Fruit fly (Drosophila melanogaster) whole organism, prepupa: ENCODE data around the gene CG9175.

Source experiments
- CG10669 ChIP-seq: fragments of 200-800 bp; sonication (Bioruptor generic); optimal IDR thresholded peaks from 3 replicates; lab custom pipeline; 2018; ENCODE audit warnings: missing biosample characterization, mild to moderate bottlenecking, missing genetic modification characterization, moderate library complexity
- CG11902 ChIP-seq: fragments of 200-800 bp; sonication (Bioruptor generic); optimal IDR thresholded peaks from 3 replicates; lab custom pipeline; 2016; ENCODE audit warnings: missing biosample characterization, missing genetic modification characterization
- CG1621 ChIP-seq: fragments of 200-800 bp; sonication (Bioruptor generic); optimal IDR thresholded peaks from 3 replicates; lab custom pipeline; 2018; ENCODE audit warnings: missing biosample characterization, mild to moderate bottlenecking, missing genetic modification characterization
- CG4318 ChIP-seq: fragments of 200-800 bp; sonication (Bioruptor generic); optimal IDR thresholded peaks from 3 replicates; lab custom pipeline; 2017; ENCODE audit warnings: missing biosample characterization, mild to moderate bottlenecking, missing genetic modification characterization
- CG6276 ChIP-seq: fragments of 200-800 bp; sonication (Bioruptor generic); optimal IDR thresholded peaks from 2 replicates; lab custom pipeline; 2017; ENCODE audit warnings: missing biosample characterization, mild to moderate bottlenecking, missing genetic modification characterization
- CG9139 ChIP-seq: fragments of 200-800 bp; sonication (Bioruptor generic); optimal IDR thresholded peaks from 3 replicates; lab custom pipeline; 2017; ENCODE audit warnings: missing biosample characterization, mild to moderate bottlenecking, missing genetic modification characterization
- Ets21C ChIP-seq: fragments of 200-800 bp; sonication (Bioruptor generic); optimal IDR thresholded peaks from 3 replicates; lab custom pipeline; 2016; ENCODE audit warnings: missing biosample characterization, missing genetic modification characterization
- Gug ChIP-seq: fragments of 200-800 bp; sonication (Bioruptor generic); IDR thresholded peaks from 2 replicates; pipeline ENCODE4 v1.3.6; 2022; ENCODE audit warnings: missing biosample characterization, missing genetic modification characterization
- Hr39 ChIP-seq: fragments of 200-800 bp; sonication (Bioruptor generic); optimal IDR thresholded peaks from 2 replicates; lab custom pipeline; 2016; ENCODE audit warnings: missing biosample characterization, missing genetic modification characterization
- achi ChIP-seq: fragments of 200-800 bp; sonication (Bioruptor generic); optimal IDR thresholded peaks from 3 replicates; lab custom pipeline; 2016; ENCODE audit warnings: missing biosample characterization, missing genetic modification characterization
- eg ChIP-seq: fragments of 200-800 bp; sonication (Bioruptor generic); IDR thresholded peaks from 3 replicates; pipeline ENCODE4 v1.3.6; 2022; ENCODE audit warnings: missing biosample characterization, missing genetic modification characterization
- esn ChIP-seq: fragments of 200-800 bp; sonication (Bioruptor generic); optimal IDR thresholded peaks from 2 replicates; lab custom pipeline; 2016; ENCODE audit warnings: missing biosample characterization, mild to moderate bottlenecking, missing genetic modification characterization, moderate library complexity
- salr ChIP-seq, 2 experiments: fragments of 200-800 bp; sonication (Bioruptor generic); optimal IDR thresholded peaks; 3 replicates each; lab custom pipeline; 2016 to 2018; ENCODE audit warnings: missing biosample characterization in 2 of 2, missing genetic modification characterization in 2 of 2, mild to moderate bottlenecking in 1 of 2
- vri ChIP-seq: fragments of 200-800 bp; sonication (Bioruptor generic); optimal IDR thresholded peaks from 3 replicates; lab custom pipeline; 2016; ENCODE audit warnings: missing biosample characterization, mild to moderate bottlenecking, missing genetic modification characterization

DNA sequence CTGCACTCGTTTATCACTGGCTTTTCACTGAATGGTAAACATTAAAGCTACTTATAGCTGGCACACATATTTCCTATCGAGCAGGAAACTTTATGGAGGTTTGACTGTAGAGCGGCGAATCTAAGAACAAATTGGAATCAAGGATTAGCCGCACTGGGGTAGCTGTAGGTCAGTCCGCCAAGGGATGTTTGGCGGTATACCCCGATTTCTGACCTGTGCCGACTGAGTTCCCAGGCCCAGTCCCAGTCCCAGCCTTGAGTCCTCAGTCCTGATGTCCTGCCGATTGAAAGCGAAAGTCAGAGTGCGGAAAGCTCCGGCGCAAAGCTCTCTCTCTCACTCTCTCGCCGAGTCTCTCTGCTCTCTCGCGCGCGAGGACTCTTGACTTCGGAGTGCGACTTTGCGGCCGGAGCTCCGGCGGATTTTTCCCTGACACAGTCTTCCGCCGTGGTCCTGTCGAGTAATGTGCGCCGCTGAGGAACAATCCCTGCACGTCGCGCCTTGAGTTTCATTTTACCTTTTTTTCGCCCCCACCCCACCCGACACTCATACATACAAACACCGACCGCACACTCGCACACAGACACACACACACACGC, 44.8 kb downstream of the CG9175 start, which contains the start of gene CG13995:
- no peak for TF ChIP-seq salr (GFP tag; optimal IDR thresholded peaks at IDR 0.05; lab: Kevin White, UChicago)
- no peak for TF ChIP-seq CG10669
- no peak for TF ChIP-seq CG4318 (GFP tag; lab: Kevin White, UChicago)
- no peak for TF ChIP-seq achi (GFP tag; lab: Kevin White, UChicago)
- TF ChIP-seq Gug, result no peak
- TF ChIP-seq CG1621 (tag; lab: Kevin White, UChicago), result peak; percentile 53
- no peak for TF ChIP-seq vri
- TF ChIP-seq CG11902 (GFP tag; lab: Kevin White, UChicago), result no peak
- no peak for TF ChIP-seq eg (GFP tag; lab: Robert Waterston, UW)
- TF ChIP-seq esn, result no peak
- TF ChIP-seq Ets21C (GFP tag; lab: Kevin White, UChicago), result no peak
- no peak for TF ChIP-seq CG6276 (GFP tag; lab: Kevin White, UChicago)
- TF ChIP-seq Hr39, result no peak
- TF ChIP-seq CG9139 (GFP tag; lab: Kevin White, UChicago), result no peak
